Worm (Caenorhabditis elegans): ENCODE results near the gene unc-49.

DNA sequence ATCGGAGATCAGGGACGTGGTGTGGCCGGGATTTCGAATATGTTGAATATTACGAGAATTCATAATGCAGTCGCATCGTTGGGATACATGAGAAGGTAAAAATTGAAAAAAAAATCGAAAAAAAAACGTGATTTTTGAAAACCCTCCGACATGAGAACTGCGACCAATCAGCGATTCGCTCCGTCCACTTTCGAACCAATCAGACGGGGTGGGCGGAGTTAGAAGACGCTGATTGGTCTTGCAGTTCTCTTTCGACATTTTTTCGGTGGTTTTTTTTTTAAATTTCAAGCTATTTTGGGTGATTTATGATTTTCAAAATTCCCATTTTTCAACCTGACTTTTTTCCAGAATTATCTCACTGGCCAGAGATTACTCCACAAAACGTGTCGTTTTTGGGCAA is 48.7 kb downstream of the unc-49 start:
- TF ChIP-seq gmeb-1 (tag; optimal IDR thresholded peaks at IDR 0.05): no peak
- no peak for TF ChIP-seq elt-1 (tag; optimal IDR thresholded peaks at IDR 0.05)
- no peak for TF ChIP-seq Y55F3AM.14 (GFP tag; optimal IDR thresholded peaks at IDR 0.05)
- TF ChIP-seq ztf-4 (tag; optimal IDR thresholded peaks at IDR 0.05): no peak
- no peak for TF ChIP-seq ceh-16 (tag; optimal IDR thresholded peaks at IDR 0.05)
- TF ChIP-seq ztf-11 (tag; optimal IDR thresholded peaks at IDR 0.05): no peak
- no peak for TF ChIP-seq snpc-4 (tag; optimal IDR thresholded peaks at IDR 0.05)
- TF ChIP-seq lin-11 (tag; optimal IDR thresholded peaks at IDR 0.05): no peak

Data from whole organism, L2 larva.